Worm (Caenorhabditis elegans) whole organism, L1 larva: ENCODE measurements around the gene C17C3.11.

ENCODE experiments used
- nhr-11 ChIP-seq: fragments of 150-350 bp; optimal IDR thresholded peaks from 2 replicates; lab custom pipeline; 2014; ENCODE audit warnings: missing biosample characterization, missing genetic modification characterization
- nhr-76 ChIP-seq: sonication (generic microtip); optimal IDR thresholded peaks from 2 replicates; lab custom pipeline; 2017; ENCODE audit warnings: missing biosample characterization, missing genetic modification characterization

- TF ChIP-seq nhr-11 (tag; lab: Kevin White, UChicago), result no peak
- TF ChIP-seq nhr-76 (tag; lab: Kevin White, UChicago), result no peak
Measured at ce11 chrII:5494405-5494804, 43.2 kb upstream of the C17C3.11 start, which contains the start of gene F12A10.6.
